Worm (Caenorhabditis elegans) whole organism, L2 larva: Measurements from ENCODE around the gene F34D10.3.

Experiments
- ama-1 ChIP-seq: fragments of 150-350 bp; optimal IDR thresholded peaks from 2 replicates; lab custom pipeline; 2018; ENCODE audit warnings: inconsistent platforms
- ceh-82 ChIP-seq: fragments of 150-350 bp; optimal IDR thresholded peaks from 2 replicates; lab custom pipeline; 2014; ENCODE audit warnings: missing biosample characterization, missing genetic modification characterization
- elt-1 ChIP-seq: fragments of 150-350 bp; optimal IDR thresholded peaks from 2 replicates; lab custom pipeline; 2014; ENCODE audit warnings: missing biosample characterization, missing genetic modification characterization
- lin-11 ChIP-seq: fragments of 150-350 bp; sonication (generic microtip); optimal IDR thresholded peaks from 2 replicates; lab custom pipeline; 2014; ENCODE audit warnings: missing biosample characterization, missing genetic modification characterization, inconsistent platforms, mixed read lengths
- lin-39 ChIP-seq: fragments of 150-350 bp; optimal IDR thresholded peaks from 2 replicates; lab custom pipeline; 2014; ENCODE audit warnings: missing biosample characterization, missing genetic modification reagents, missing genetic modification characterization
- nhr-21 ChIP-seq: fragments of 150-350 bp; optimal IDR thresholded peaks from 2 replicates; lab custom pipeline; 2014; ENCODE audit warnings: missing biosample characterization, missing genetic modification characterization
- nhr-25 ChIP-seq: fragments of 150-350 bp; sonication (generic microtip); optimal IDR thresholded peaks from 3 replicates; lab custom pipeline; 2014; ENCODE audit warnings: missing biosample characterization, missing genetic modification characterization
- nhr-77 ChIP-seq: fragments of 150-350 bp; optimal IDR thresholded peaks from 2 replicates; lab custom pipeline; 2014; ENCODE audit warnings: missing biosample characterization, missing genetic modification characterization
- sem-4 ChIP-seq: fragments of 150-350 bp; optimal IDR thresholded peaks from 2 replicates; lab custom pipeline; 2014; ENCODE audit warnings: missing biosample characterization, missing genetic modification reagents, missing genetic modification characterization
- unc-39 ChIP-seq: fragments of 150-350 bp; optimal IDR thresholded peaks from 2 replicates; lab custom pipeline; 2014; ENCODE audit warnings: missing biosample characterization, missing genetic modification characterization
- unc-55 ChIP-seq: fragments of 150-350 bp; sonication (generic microtip); optimal IDR thresholded peaks from 3 replicates; lab custom pipeline; 2014; ENCODE audit warnings: missing biosample characterization, missing genetic modification reagents, missing genetic modification characterization

- TF ChIP-seq elt-1 (tag; lab: Kevin White, UChicago) (no peak), nhr-77 (tag; lab: Kevin White, UChicago) (no peak), nhr-25 (peak; percentile 10), ama-1 (lab: Kevin White, UChicago) (no peak), lin-39 (tag; lab: Kevin White, UChicago) (no peak), unc-39 (tag; lab: Kevin White, UChicago) (no peak), ceh-82 (tag; lab: Kevin White, UChicago) (no peak), sem-4 (tag; lab: Kevin White, UChicago) (no peak), lin-11 (tag; lab: Kevin White, UChicago) (no peak), unc-55 (GFP tag; lab: Kevin White, UChicago) (peak; percentile 21), nhr-21 (tag; lab: Kevin White, UChicago) (peak; percentile 35)
Observed at ce11 chrIII:3701411-3702310, 32.4 kb upstream of the F34D10.3 start, which contains the start of the genes pdi-1 and C14B1.2.
